Fruit fly (Drosophila melanogaster) whole organism, embryonic: ENCODE measurements around the gene Ipo9.

ENCODE experiments used
- CG10267 ChIP-seq: fragments of 200-800 bp; sonication (Bioruptor generic); optimal IDR thresholded peaks from 2 replicates; lab custom pipeline; 2018; ENCODE audit warnings: missing biosample characterization, mild to moderate bottlenecking, missing genetic modification characterization, moderate library complexity
- CG12104 ChIP-seq: fragments of 200-800 bp; sonication (Bioruptor generic); optimal IDR thresholded peaks from 3 replicates; lab custom pipeline; 2016; ENCODE audit warnings: missing biosample characterization, missing genetic modification characterization
- CG14860 ChIP-seq: fragments of 200-800 bp; sonication (Bioruptor generic); IDR thresholded peaks from 3 replicates; pipeline ENCODE4 v1.3.6; 2022; ENCODE audit warnings: missing biosample characterization, missing genetic modification characterization; ENCODE audit not compliant: partially characterized antibody
- CG15073 ChIP-seq: fragments of 200-800 bp; sonication (Bioruptor generic); optimal IDR thresholded peaks from 2 replicates; lab custom pipeline; 2016; ENCODE audit warnings: missing biosample characterization, missing genetic modification characterization
- CG18599 ChIP-seq: fragments of 200-800 bp; sonication (Bioruptor generic); optimal IDR thresholded peaks from 3 replicates; lab custom pipeline; 2017; ENCODE audit warnings: missing biosample characterization, missing genetic modification characterization, mild to moderate bottlenecking, moderate library complexity, missing genetic modification reagents
- CG2199 ChIP-seq: fragments of 200-800 bp; sonication (Bioruptor generic); IDR thresholded peaks from 3 replicates; pipeline ENCODE4 v1.3.6; 2022; ENCODE audit warnings: missing biosample characterization, missing genetic modification characterization
- CG2678 ChIP-seq: fragments of 200-800 bp; sonication (Bioruptor generic); optimal IDR thresholded peaks from 3 replicates; lab custom pipeline; 2019; ENCODE audit warnings: missing biosample characterization, mild to moderate bottlenecking, missing genetic modification characterization, moderate library complexity
- CG2875 ChIP-seq: fragments of 200-800 bp; sonication (Bioruptor generic); optimal IDR thresholded peaks from 2 replicates; lab custom pipeline; 2017; ENCODE audit warnings: missing biosample characterization, mild to moderate bottlenecking, missing genetic modification characterization, missing genetic modification reagents
- CG30431 ChIP-seq: fragments of 200-800 bp; sonication (Bioruptor generic); optimal IDR thresholded peaks from 2 replicates; lab custom pipeline; 2017; ENCODE audit warnings: missing biosample characterization, missing genetic modification characterization
- CG3163 ChIP-seq: fragments of 200-800 bp; sonication (Bioruptor generic); optimal IDR thresholded peaks from 3 replicates; lab custom pipeline; 2016; ENCODE audit warnings: missing biosample characterization, missing genetic modification characterization
- CG33213 ChIP-seq: fragments of 200-800 bp; sonication (Bioruptor generic); optimal IDR thresholded peaks from 3 replicates; lab custom pipeline; 2016; ENCODE audit warnings: missing biosample characterization, missing genetic modification characterization
- CG33557 ChIP-seq: fragments of 200-800 bp; sonication (Bioruptor generic); optimal IDR thresholded peaks from 2 replicates; lab custom pipeline; 2019; ENCODE audit warnings: missing biosample characterization, mild to moderate bottlenecking, missing genetic modification characterization, moderate library complexity
- CG3407 ChIP-seq: fragments of 200-800 bp; sonication (Bioruptor generic); optimal IDR thresholded peaks from 2 replicates; lab custom pipeline; 2018; ENCODE audit warnings: missing biosample characterization, mild to moderate bottlenecking, missing genetic modification characterization
- CG3838 ChIP-seq: fragments of 200-800 bp; sonication (Bioruptor generic); optimal IDR thresholded peaks from 3 replicates; lab custom pipeline; 2016; ENCODE audit warnings: missing biosample characterization, missing genetic modification characterization
- CG6254 ChIP-seq: fragments of 200-800 bp; sonication (Bioruptor generic); optimal IDR thresholded peaks from 3 replicates; lab custom pipeline; 2017; ENCODE audit warnings: mild to moderate bottlenecking, missing biosample characterization, missing genetic modification reagents, missing genetic modification characterization
- CG6272 ChIP-seq: fragments of 200-800 bp; sonication (Bioruptor generic); IDR thresholded peaks from 2 replicates; pipeline ENCODE4 v1.3.6; 2022; ENCODE audit warnings: missing biosample characterization, missing genetic modification characterization
- CG6813 ChIP-seq: fragments of 200-800 bp; sonication (Bioruptor generic); optimal IDR thresholded peaks from 2 replicates; lab custom pipeline; 2017; ENCODE audit warnings: missing biosample characterization, missing genetic modification characterization, mild to moderate bottlenecking, moderate library complexity, missing genetic modification reagents
- CG8089 ChIP-seq: fragments of 200-800 bp; sonication (Bioruptor generic); optimal IDR thresholded peaks from 3 replicates; lab custom pipeline; 2016; ENCODE audit warnings: missing biosample characterization, missing genetic modification characterization
- CG8281 ChIP-seq: fragments of 200-800 bp; sonication (Bioruptor generic); optimal IDR thresholded peaks from 2 replicates; lab custom pipeline; 2018; ENCODE audit warnings: missing biosample characterization, mild to moderate bottlenecking, missing genetic modification characterization, moderate library complexity
- CG8924 ChIP-seq: fragments of 200-800 bp; optimal IDR thresholded peaks from 3 replicates; lab custom pipeline; 2019; ENCODE audit warnings: missing biosample characterization, mild to moderate bottlenecking, missing genetic modification characterization, moderate library complexity
- CG9727 ChIP-seq: fragments of 200-800 bp; sonication (Bioruptor generic); optimal IDR thresholded peaks from 3 replicates; lab custom pipeline; 2017; ENCODE audit warnings: missing biosample characterization, mild to moderate bottlenecking, missing genetic modification characterization
- Dp ChIP-seq: fragments of 200-800 bp; sonication (Bioruptor generic); optimal IDR thresholded peaks from 2 replicates; lab custom pipeline; 2018; ENCODE audit warnings: missing biosample characterization, mild to moderate bottlenecking, missing genetic modification characterization, moderate library complexity
- Dref ChIP-seq: fragments of 200-800 bp; sonication (Bioruptor generic); IDR thresholded peaks from 2 replicates; pipeline ENCODE4 v1.3.6; 2022; ENCODE audit warnings: missing biosample characterization, missing genetic modification characterization
- Stat92E ChIP-seq, 3 experiments: fragments of >200 bp in 2 of 3; fragments of 200-800 bp in 1 of 3; sonication (Bioruptor generic) in 1 of 3; optimal IDR thresholded peaks; 2 replicates each; lab custom pipeline; 2017 to 2019; ENCODE audit warnings: missing biosample characterization in 3 of 3, missing genetic modification characterization in 3 of 3, mild to moderate bottlenecking in 1 of 3, moderate library complexity in 1 of 3
- ara ChIP-seq: fragments of 200-800 bp; sonication (Bioruptor generic); IDR thresholded peaks from 2 replicates; pipeline ENCODE4 v1.3.6; 2022; ENCODE audit warnings: missing biosample characterization, missing genetic modification characterization
- az2 ChIP-seq: fragments of 200-800 bp; sonication (Bioruptor generic); optimal IDR thresholded peaks from 3 replicates; lab custom pipeline; 2016; ENCODE audit warnings: missing biosample characterization, missing genetic modification characterization
- chm ChIP-seq: fragments of 200-800 bp; sonication (Bioruptor generic); IDR thresholded peaks from 2 replicates; pipeline ENCODE4 v1.3.6; 2022; ENCODE audit warnings: missing biosample characterization, missing genetic modification characterization
- gcm2 ChIP-seq: fragments of 200-800 bp; sonication (Bioruptor generic); optimal IDR thresholded peaks from 2 replicates; lab custom pipeline; 2016; ENCODE audit warnings: missing biosample characterization, missing genetic modification characterization
- gro ChIP-seq: fragments of 200-800 bp; sonication (Bioruptor generic); optimal IDR thresholded peaks from 2 replicates; lab custom pipeline; 2016; ENCODE audit warnings: missing biosample characterization, missing genetic modification characterization
- lola ChIP-seq, 3 experiments: fragments of >200 bp in 2 of 3; fragments of 200-800 bp in 1 of 3; sonication (Bioruptor generic) in 1 of 3; optimal IDR thresholded peaks; 2 replicates each; lab custom pipeline; 2017 to 2019; ENCODE audit warnings: missing biosample characterization in 3 of 3, missing genetic modification characterization in 3 of 3, mild to moderate bottlenecking in 1 of 3, moderate library complexity in 1 of 3
- nerfin-1 ChIP-seq: fragments of 200-800 bp; sonication (Bioruptor generic); optimal IDR thresholded peaks from 3 replicates; lab custom pipeline; 2019; ENCODE audit warnings: missing biosample characterization, mild to moderate bottlenecking, missing genetic modification characterization, moderate library complexity
- nmo ChIP-seq: fragments of 200-800 bp; sonication (Bioruptor generic); optimal IDR thresholded peaks from 2 replicates; lab custom pipeline; 2018; ENCODE audit warnings: missing biosample characterization, mild to moderate bottlenecking, missing genetic modification characterization, moderate library complexity
- pros ChIP-seq: fragments of 200-800 bp; sonication (Bioruptor generic); optimal IDR thresholded peaks from 3 replicates; lab custom pipeline; 2019; ENCODE audit warnings: missing biosample characterization, mild to moderate bottlenecking, missing genetic modification characterization, moderate library complexity
- sisA ChIP-seq: fragments of 200-800 bp; sonication (Bioruptor generic); IDR thresholded peaks from 2 replicates; pipeline ENCODE4 v1.3.6; 2022; ENCODE audit warnings: missing biosample characterization, missing genetic modification characterization
- slou ChIP-seq: fragments of 200-800 bp; sonication (Bioruptor generic); optimal IDR thresholded peaks from 3 replicates; lab custom pipeline; 2016; ENCODE audit warnings: missing biosample characterization, missing genetic modification characterization
- twi ChIP-seq: fragments of 200-800 bp; optimal IDR thresholded peaks from 2 replicates; lab custom pipeline; 2019; ENCODE audit warnings: missing biosample characterization, mild to moderate bottlenecking, missing genetic modification characterization, moderate library complexity
- vnd ChIP-seq: fragments of 200-800 bp; sonication (Bioruptor generic); IDR thresholded peaks from 3 replicates; pipeline ENCODE4 v1.3.6; 2022; ENCODE audit warnings: missing biosample characterization, missing genetic modification characterization; ENCODE audit not compliant: partially characterized antibody
- zen ChIP-seq: fragments of 200-800 bp; sonication (Bioruptor generic); optimal IDR thresholded peaks from 3 replicates; lab custom pipeline; 2018; ENCODE audit warnings: missing biosample characterization, mild to moderate bottlenecking, missing genetic modification characterization, moderate library complexity

Gene Ipo9

dm6 chr3R:11368766-11369165, 43.6 kb upstream of the Ipo9 start (continued):
- no peak for TF ChIP-seq gcm2 (GFP tag; lab: Kevin White, UChicago)
- TF ChIP-seq CG10267 (tag; lab: Kevin White, UChicago) = peak; percentile 78
- peak; percentile 48 for TF ChIP-seq CG6254 (GFP tag; lab: Kevin White, UChicago)
- TF ChIP-seq CG8924 (tag; lab: Kevin White, UChicago) = peak; percentile 69
- peak; percentile 23 for TF ChIP-seq CG30431 (GFP tag; lab: Kevin White, UChicago)
- TF ChIP-seq CG3407 (GFP tag; lab: Kevin White, UChicago) = peak; percentile 12
- TF ChIP-seq CG2875 (GFP tag; lab: Kevin White, UChicago) = peak; percentile 23
- TF ChIP-seq CG33557 (GFP tag; lab: Kevin White, UChicago) = peak; percentile 62
- TF ChIP-seq zen (tag; lab: Kevin White, UChicago) = peak; percentile 81
- TF ChIP-seq nmo (GFP tag; lab: Kevin White, UChicago) = peak; percentile 76
- peak; percentile 23 for TF ChIP-seq CG12104 (GFP tag; lab: Kevin White, UChicago)
- TF ChIP-seq az2 (GFP tag; lab: Kevin White, UChicago) = peak; percentile 40
- TF ChIP-seq CG6813 (GFP tag; lab: Kevin White, UChicago) = peak; percentile 42
- TF ChIP-seq vnd (GFP tag; lab: Robert Waterston, UW) = no peak
- peak; percentile 1 for TF ChIP-seq CG18599
- peak in 1 of 3 experiments; percentile 89 for TF ChIP-seq lola (GFP tag; optimal IDR thresholded peaks at IDR 0.05; lab: Kevin White, UChicago)
- peak; percentile 23 for TF ChIP-seq twi (tag; lab: Kevin White, UChicago)
- peak; percentile 90 for TF ChIP-seq CG9727 (GFP tag; lab: Kevin White, UChicago)

- TF ChIP-seq CG3163 (GFP tag; lab: Kevin White, UChicago) (no peak), Stat92E (GFP tag; optimal IDR thresholded peaks at IDR 0.05; lab: Kevin White, UChicago) (no peak), CG6272 (GFP tag; lab: Robert Waterston, UW) (no peak), CG3838 (GFP tag; lab: Kevin White, UChicago) (no peak), CG2199 (GFP tag; lab: Robert Waterston, UW) (0 out of 3 replicates have a peak, but pooled peaks have one; percentile 32), chm (GFP tag; lab: Robert Waterston, UW) (no peak), CG33213 (GFP tag; lab: Kevin White, UChicago) (no peak), nerfin-1 (tag; lab: Kevin White, UChicago) (peak; percentile 75), CG15073 (no peak), CG2678 (tag; lab: Kevin White, UChicago) (no peak), Dp (GFP tag; lab: Kevin White, UChicago) (no peak), CG8281 (tag; lab: Kevin White, UChicago) (no peak), CG14860 (GFP tag; lab: Robert Waterston, UW) (no peak), pros (GFP tag; lab: Kevin White, UChicago) (peak; percentile 97), ara (no peak), slou (no peak), gro (GFP tag; lab: Kevin White, UChicago) (no peak), CG8089 (GFP tag; lab: Kevin White, UChicago) (no peak), sisA (GFP tag; lab: Robert Waterston, UW) (no peak), Dref (GFP tag; lab: Robert Waterston, UW) (no peak)
These were observed 42.0 kb upstream of the Ipo9 start for dm6 chr3R:11370333-11370732.
